Worm (Caenorhabditis elegans) whole organism, L3 larva: ENCODE data around the gene mut-7.

ENCODE experiments used
- R02D3.7 ChIP-seq: fragments of 150-350 bp; optimal IDR thresholded peaks from 2 replicates; lab custom pipeline; 2014; ENCODE audit warnings: missing biosample characterization, missing genetic modification characterization
- ZK546.5 ChIP-seq: sonication (generic microtip); optimal IDR thresholded peaks from 2 replicates; lab custom pipeline; 2017; ENCODE audit warnings: missing biosample characterization, missing genetic modification characterization
- ama-1 ChIP-seq: fragments of 150-350 bp; optimal IDR thresholded peaks from 2 replicates; lab custom pipeline; 2018
- ceh-16 ChIP-seq: sonication (generic microtip); optimal IDR thresholded peaks from 2 replicates; lab custom pipeline; 2017; ENCODE audit warnings: missing biosample characterization, missing genetic modification characterization
- ceh-28 ChIP-seq: fragments of 150-350 bp; optimal IDR thresholded peaks from 2 replicates; lab custom pipeline; 2014; ENCODE audit warnings: missing biosample characterization, missing genetic modification reagents, missing genetic modification characterization
- ceh-82 ChIP-seq: fragments of 150-350 bp; optimal IDR thresholded peaks from 2 replicates; lab custom pipeline; 2014; ENCODE audit warnings: missing biosample characterization, missing genetic modification characterization
- ceh-9 ChIP-seq: sonication (generic microtip); optimal IDR thresholded peaks from 2 replicates; lab custom pipeline; 2018; ENCODE audit warnings: missing biosample characterization, missing genetic modification characterization
- egl-5 ChIP-seq: fragments of 150-350 bp; optimal IDR thresholded peaks from 2 replicates; lab custom pipeline; 2017; ENCODE audit warnings: missing biosample characterization, missing genetic modification reagents, missing genetic modification characterization, inconsistent platforms
- elt-1 ChIP-seq: fragments of 150-350 bp; optimal IDR thresholded peaks from 2 replicates; lab custom pipeline; 2014; ENCODE audit warnings: missing biosample characterization, missing genetic modification characterization
- elt-2 ChIP-seq: sonication (generic microtip); optimal IDR thresholded peaks from 2 replicates; lab custom pipeline; 2016; ENCODE audit warnings: missing genetic modification reagents, mild to moderate bottlenecking, missing genetic modification characterization, missing compliant biosample characterization
- eor-1 ChIP-seq, 2 experiments: fragments of 150-350 bp; optimal IDR thresholded peaks; 2 replicates each; lab custom pipeline; 2014 to 2018; ENCODE audit warnings: missing biosample characterization in 2 of 2, missing genetic modification characterization in 2 of 2
- fkh-10 ChIP-seq: sonication (generic microtip); optimal IDR thresholded peaks from 2 replicates; lab custom pipeline; 2017; ENCODE audit warnings: missing biosample characterization, missing genetic modification reagents, missing genetic modification characterization
- fkh-2 ChIP-seq: fragments of 150-350 bp; optimal IDR thresholded peaks from 2 replicates; lab custom pipeline; 2014; ENCODE audit warnings: missing biosample characterization, missing genetic modification reagents, missing genetic modification characterization
- fos-1 ChIP-seq: fragments of 150-350 bp; optimal IDR thresholded peaks from 2 replicates; lab custom pipeline; 2014; ENCODE audit warnings: missing biosample characterization, missing genetic modification characterization
- hmg-11 ChIP-seq: sonication (generic microtip); optimal IDR thresholded peaks from 2 replicates; lab custom pipeline; 2016; ENCODE audit warnings: missing genetic modification characterization, missing compliant biosample characterization
- jun-1 ChIP-seq: fragments of 150-350 bp; optimal IDR thresholded peaks from 2 replicates; lab custom pipeline; 2014; ENCODE audit warnings: missing biosample characterization, missing genetic modification reagents, missing genetic modification characterization
- lin-15B ChIP-seq: fragments of 150-350 bp; optimal IDR thresholded peaks from 2 replicates; lab custom pipeline; 2014; ENCODE audit warnings: missing biosample characterization, missing genetic modification characterization
- lin-39 ChIP-seq: fragments of 150-350 bp; optimal IDR thresholded peaks from 2 replicates; lab custom pipeline; 2018; ENCODE audit warnings: missing biosample characterization, missing genetic modification reagents, missing genetic modification characterization
- lsy-12 ChIP-seq: sonication (generic microtip); optimal IDR thresholded peaks from 2 replicates; lab custom pipeline; 2016; ENCODE audit warnings: mild to moderate bottlenecking, missing genetic modification characterization, missing compliant biosample characterization
- mdl-1 ChIP-seq: fragments of 150-350 bp; optimal IDR thresholded peaks from 2 replicates; lab custom pipeline; 2014; ENCODE audit warnings: missing biosample characterization, missing genetic modification characterization
- mml-1 ChIP-seq: fragments of 150-350 bp; sonication (generic microtip); optimal IDR thresholded peaks from 3 replicates; lab custom pipeline; 2014; ENCODE audit warnings: missing biosample characterization, missing genetic modification characterization
- nfya-1 ChIP-seq: sonication (generic microtip); optimal IDR thresholded peaks from 2 replicates; lab custom pipeline; 2017; ENCODE audit warnings: missing genetic modification characterization, mild to moderate bottlenecking, missing compliant biosample characterization, antibody characterized with exemption, moderate library complexity; ENCODE audit not compliant: insufficient read depth
- nhr-11 ChIP-seq: fragments of 150-350 bp; optimal IDR thresholded peaks from 2 replicates; lab custom pipeline; 2014; ENCODE audit warnings: missing biosample characterization, missing genetic modification characterization
- nhr-23 ChIP-seq: fragments of 150-350 bp; optimal IDR thresholded peaks from 2 replicates; lab custom pipeline; 2014; ENCODE audit warnings: missing biosample characterization, missing genetic modification reagents, missing genetic modification characterization
- nhr-237 ChIP-seq: fragments of 150-350 bp; optimal IDR thresholded peaks from 2 replicates; lab custom pipeline; 2014; ENCODE audit warnings: missing biosample characterization, missing genetic modification characterization
- nhr-25 ChIP-seq: sonication (generic microtip); optimal IDR thresholded peaks from 2 replicates; lab custom pipeline; 2017; ENCODE audit warnings: missing biosample characterization, missing genetic modification characterization
- nhr-28 ChIP-seq: fragments of 150-350 bp; optimal IDR thresholded peaks from 2 replicates; lab custom pipeline; 2014; ENCODE audit warnings: missing biosample characterization, missing genetic modification characterization
- nhr-43 ChIP-seq: sonication (generic microtip); optimal IDR thresholded peaks from 2 replicates; lab custom pipeline; 2016; ENCODE audit warnings: mild to moderate bottlenecking, missing genetic modification characterization, missing compliant biosample characterization; ENCODE audit not compliant: poor library complexity, severe bottlenecking
- nhr-67 ChIP-seq: fragments of 150-350 bp; optimal IDR thresholded peaks from 2 replicates; lab custom pipeline; 2014; ENCODE audit warnings: missing biosample characterization, missing genetic modification characterization
- nhr-76 ChIP-seq: fragments of 150-350 bp; sonication (generic microtip); optimal IDR thresholded peaks from 5 replicates; lab custom pipeline; 2014; ENCODE audit warnings: missing biosample characterization, missing genetic modification characterization
- pha-4 ChIP-seq: fragments of 150-350 bp; optimal IDR thresholded peaks from 2 replicates; lab custom pipeline; 2014; ENCODE audit warnings: missing biosample characterization, missing genetic modification reagents, missing genetic modification characterization
- pqm-1 ChIP-seq: fragments of 150-350 bp; optimal IDR thresholded peaks from 2 replicates; lab custom pipeline; 2017; ENCODE audit warnings: missing biosample characterization, missing genetic modification characterization, inconsistent platforms
- sea-2 ChIP-seq: fragments of 150-350 bp; sonication (generic microtip); optimal IDR thresholded peaks from 4 replicates; lab custom pipeline; 2014; ENCODE audit warnings: missing biosample characterization, missing genetic modification reagents, missing genetic modification characterization
- skn-1 ChIP-seq: fragments of 150-350 bp; optimal IDR thresholded peaks from 2 replicates; lab custom pipeline; 2014; ENCODE audit warnings: missing biosample characterization, missing genetic modification characterization
- snpc-4 ChIP-seq: fragments of 150-350 bp; optimal IDR thresholded peaks from 2 replicates; lab custom pipeline; 2014; ENCODE audit warnings: missing biosample characterization, missing genetic modification characterization
- tbx-2 ChIP-seq: sonication (generic microtip); optimal IDR thresholded peaks from 2 replicates; lab custom pipeline; 2016; ENCODE audit warnings: mild to moderate bottlenecking, missing genetic modification characterization, missing compliant biosample characterization
- unc-62 ChIP-seq: fragments of 150-350 bp; sonication (generic microtip); optimal IDR thresholded peaks from 4 replicates; lab custom pipeline; 2014; ENCODE audit warnings: missing biosample characterization, missing genetic modification reagents, missing genetic modification characterization
- zag-1 ChIP-seq: fragments of 150-350 bp; optimal IDR thresholded peaks from 2 replicates; lab custom pipeline; 2014; ENCODE audit warnings: missing biosample characterization, missing genetic modification characterization
- ztf-11 ChIP-seq: fragments of 150-350 bp; optimal IDR thresholded peaks from 2 replicates; lab custom pipeline; 2014; ENCODE audit warnings: missing biosample characterization, missing genetic modification characterization

The mut-7 gene

DNA sequence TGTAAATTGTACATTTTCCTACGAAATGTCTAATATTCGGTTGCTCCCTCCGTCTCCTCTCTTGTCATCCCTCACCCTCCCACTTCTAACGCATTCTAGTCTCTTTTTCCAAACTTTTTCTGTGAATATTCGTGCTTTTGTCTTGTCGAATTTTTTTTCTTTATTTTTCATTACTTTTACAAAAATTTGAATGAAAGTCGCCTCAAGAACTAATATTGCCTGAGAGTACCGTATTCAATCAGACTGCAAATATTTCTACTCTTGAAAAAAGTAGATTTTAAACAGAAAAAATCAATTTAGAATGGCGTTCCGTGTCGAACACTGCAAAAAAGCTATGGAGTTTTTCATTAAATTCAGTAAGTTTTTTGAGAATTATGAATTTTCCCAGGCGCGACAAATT, 14.1 kb upstream of the mut-7 start, which contains the start of gene ZK1098.11:
Gene ZK1098.11 (plus strand): TSS at position 301 of the 400 bp plus-strand sequence.
- TF ChIP-seq fkh-2 (tag; lab: Kevin White, UChicago) (no peak), ceh-82 (no peak), snpc-4 (no peak), ceh-9 (tag; lab: Kevin White, UChicago) (no peak), egl-5 (tag; lab: Kevin White, UChicago) (no peak), fkh-10 (GFP tag; lab: Kevin White, UChicago) (no peak), pqm-1 (tag; lab: Kevin White, UChicago) (no peak), lsy-12 (tag; lab: Kevin White, UChicago) (no peak), nhr-67 (no peak), nhr-23 (tag; lab: Kevin White, UChicago) (no peak), sea-2 (GFP tag; lab: Kevin White, UChicago) (no peak), zag-1 (no peak), lin-39 (no peak), fos-1 (tag; lab: Kevin White, UChicago) (no peak), ceh-16 (tag; lab: Kevin White, UChicago) (no peak), tbx-2 (tag; lab: Kevin White, UChicago) (no peak), elt-2 (tag; lab: Kevin White, UChicago) (no peak), nhr-237 (tag; lab: Kevin White, UChicago) (no peak), R02D3.7 (tag; lab: Kevin White, UChicago) (no peak)

DNA sequence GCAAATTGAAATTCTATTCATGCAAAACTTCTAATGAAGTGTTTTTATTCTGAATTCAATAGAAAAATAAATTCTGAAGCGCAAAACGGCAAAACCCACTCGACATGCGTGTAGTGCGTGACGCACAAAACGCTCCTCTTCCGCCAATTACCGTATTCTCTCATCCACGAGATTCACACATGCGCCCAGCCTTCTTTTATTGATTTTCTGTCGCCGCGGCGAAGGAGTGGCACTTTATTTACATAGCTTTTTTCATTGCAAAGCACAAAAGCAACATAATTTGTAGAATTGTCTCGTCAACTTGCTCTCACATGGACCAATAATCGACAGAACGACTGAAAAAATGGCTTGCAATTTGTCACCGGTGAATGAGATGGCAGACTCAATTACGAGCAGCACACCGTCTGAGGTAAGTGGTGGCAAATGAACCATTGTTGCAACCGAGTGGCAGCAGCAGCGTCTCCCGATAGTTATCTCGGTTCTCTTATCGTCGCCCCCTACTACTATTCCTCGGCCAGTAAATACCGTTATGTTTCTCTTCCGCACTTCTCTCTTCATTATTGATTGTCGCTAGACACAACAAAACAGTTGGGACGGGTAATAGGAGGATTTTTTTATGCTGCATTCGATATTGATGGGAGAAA, 4.0 kb upstream of the mut-7 start, which contains the start of gene unc-16:
Gene unc-16 (plus strand): TSS at position 243 of the 644 bp plus-strand sequence.
- TF ChIP-seq unc-62 (GFP tag; lab: Kevin White, UChicago) (peak; percentile 70), ceh-16 (tag; lab: Kevin White, UChicago) (no peak), skn-1 (tag; lab: Kevin White, UChicago) (peak; percentile 46), lin-39 (peak; percentile 85), hmg-11 (tag; lab: Kevin White, UChicago) (peak; percentile 90), ama-1 (lab: Kevin White, UChicago) (peak; percentile 58), nhr-76 (tag; lab: Kevin White, UChicago) (no peak), nhr-28 (no peak), tbx-2 (tag; lab: Kevin White, UChicago) (peak; percentile 82), lsy-12 (tag; lab: Kevin White, UChicago) (peak; percentile 85), pqm-1 (tag; lab: Kevin White, UChicago) (peak; percentile 23), pha-4 (peak; percentile 97), ceh-82 (peak; percentile 19), eor-1 (tag; optimal IDR thresholded peaks at IDR 0.05; lab: Kevin White, UChicago) (peak in 1 of 2 experiments; percentile 13), ceh-9 (tag; lab: Kevin White, UChicago) (no peak), nfya-1 (peak; percentile 96), nhr-23 (tag; lab: Kevin White, UChicago) (peak; percentile 63), sea-2 (GFP tag; lab: Kevin White, UChicago) (peak; percentile 73), nhr-11 (tag; lab: Kevin White, UChicago) (no peak), elt-2 (tag; lab: Kevin White, UChicago) (peak; percentile 72), mml-1 (peak; percentile 87), ceh-28 (tag; lab: Kevin White, UChicago) (peak; percentile 90), elt-1 (tag; lab: Kevin White, UChicago) (no peak), R02D3.7 (tag; lab: Kevin White, UChicago) (peak; percentile 70), mdl-1 (tag; lab: Kevin White, UChicago) (peak; percentile 87), jun-1 (tag; lab: Kevin White, UChicago) (peak; percentile 27), ztf-11 (tag; lab: Kevin White, UChicago) (no peak), nhr-25 (tag; lab: Kevin White, UChicago) (peak; percentile 56), nhr-43 (peak; percentile 57), fkh-10 (GFP tag; lab: Kevin White, UChicago) (peak; percentile 44), fkh-2 (tag; lab: Kevin White, UChicago) (no peak), lin-15B (tag; lab: Kevin White, UChicago) (peak; percentile 89), ZK546.5 (tag; lab: Kevin White, UChicago) (no peak), egl-5 (tag; lab: Kevin White, UChicago) (peak; percentile 88), snpc-4 (peak; percentile 90)
